Fruit fly (Drosophila melanogaster): ENCODE results near the gene btsz.

The btsz gene

dm6 chr3R:14893791-14894782, 18.8 kb upstream of the btsz start, which contains the start of gene Dph2 (continued):
- TF ChIP-seq trem (tag; optimal IDR thresholded peaks at IDR 0.05) (peak; percentile 56), Asciz (GFP tag; optimal IDR thresholded peaks at IDR 0.05) (peak; percentile 38), BtbVII (GFP tag; optimal IDR thresholded peaks at IDR 0.05) (no peak), nerfin-2 (GFP tag; IDR thresholded peaks at IDR 0.05; ENCODE audit: partially characterized antibody) (no peak), sqz (GFP tag; optimal IDR thresholded peaks at IDR 0.05) (no peak), eyg (GFP tag; optimal IDR thresholded peaks at IDR 0.05) (no peak), hth (optimal IDR thresholded peaks at IDR 0.05) (no peak), CG17568 (GFP tag; optimal IDR thresholded peaks at IDR 0.05) (no peak), CG10209 (GFP tag; optimal IDR thresholded peaks at IDR 0.05) (peak; percentile 48), chn (GFP tag; optimal IDR thresholded peaks at IDR 0.05) (peak; percentile 9), Spps (tag; optimal IDR thresholded peaks at IDR 0.05) (peak; percentile 63), odd (GFP tag; optimal IDR thresholded peaks at IDR 0.05) (no peak), her (GFP tag; optimal IDR thresholded peaks at IDR 0.05) (no peak), tna (GFP tag; IDR thresholded peaks at IDR 0.05; ENCODE audit: partially characterized antibody) (no peak), lola (GFP tag; optimal IDR thresholded peaks at IDR 0.05) (peak in 1 of 3 experiments; percentile 73), amos (GFP tag; IDR thresholded peaks at IDR 0.05; ENCODE audit: partially characterized antibody) (0 out of 2 replicates have a peak, but pooled peaks have one; percentile 18), dimm (GFP tag; IDR thresholded peaks at IDR 0.05) (peak; percentile 54; the same call in 1 of the 2 replicates), CG6854 (GFP tag; optimal IDR thresholded peaks at IDR 0.05) (no peak), CG15514 (GFP tag; optimal IDR thresholded peaks at IDR 0.05) (peak; percentile 66), seq (GFP tag; IDR thresholded peaks at IDR 0.05) (no peak), NK7.1 (GFP tag; optimal IDR thresholded peaks at IDR 0.05) (no peak), CG3163 (GFP tag; optimal IDR thresholded peaks at IDR 0.05) (no peak), B-H2 (GFP tag; optimal IDR thresholded peaks at IDR 0.05) (peak; percentile 50), prd (optimal IDR thresholded peaks at IDR 0.05) (no peak), prd (GFP tag; IDR thresholded peaks at IDR 0.05) (peak; percentile 88), oc (tag; optimal IDR thresholded peaks at IDR 0.05) (no peak), chm (GFP tag; IDR thresholded peaks at IDR 0.05) (peak; percentile 35; the same call in 1 of the 2 replicates), CG1024 (GFP tag; IDR thresholded peaks at IDR 0.05) (peak; percentile 90), sd (tag; optimal IDR thresholded peaks at IDR 0.05) (no peak), trh (GFP tag; optimal IDR thresholded peaks at IDR 0.05) (no peak), CG14050 (GFP tag; IDR thresholded peaks at IDR 0.05) (peak; percentile 31; the same call in 1 of the 3 replicates), Nf-YA (GFP tag; IDR thresholded peaks at IDR 0.05) (peak; percentile 59; the same call in 1 of the 2 replicates), Mad (GFP tag; optimal IDR thresholded peaks at IDR 0.05) (peak; percentile 21), ara (GFP tag; IDR thresholded peaks at IDR 0.05) (peak; percentile 48; the same call in 1 of the 2 replicates), CG11085 (GFP tag; IDR thresholded peaks at IDR 0.05) (peak; percentile 84), shn (GFP tag; optimal IDR thresholded peaks at IDR 0.05) (no peak), Awh (GFP tag; IDR thresholded peaks at IDR 0.05) (peak; percentile 81), CG43689 (GFP tag; IDR thresholded peaks at IDR 0.05) (peak; percentile 68), Deaf1 (tag; optimal IDR thresholded peaks at IDR 0.05) (no peak), Scr (GFP tag; IDR thresholded peaks at IDR 0.05; ENCODE audit: partially characterized antibody) (peak; percentile 35), CG4854 (GFP tag; optimal IDR thresholded peaks at IDR 0.05) (peak; percentile 11), Nf-YB (GFP tag; optimal IDR thresholded peaks at IDR 0.05) (peak; percentile 67), Bteb2 (GFP tag; optimal IDR thresholded peaks at IDR 0.05) (peak; percentile 16), CG9876 (GFP tag; optimal IDR thresholded peaks at IDR 0.05) (peak; percentile 39), CG17385 (GFP tag; optimal IDR thresholded peaks at IDR 0.05) (peak; percentile 65), CG6254 (GFP tag; optimal IDR thresholded peaks at IDR 0.05) (no peak), HLH4C (GFP tag; IDR thresholded peaks at IDR 0.05; ENCODE audit: partially characterized antibody) (no peak), fd64A (GFP tag; optimal IDR thresholded peaks at IDR 0.05) (no peak)
